Fruit fly (Drosophila melanogaster): ENCODE results near the gene CG4789.

Gene CG4789

DNA sequence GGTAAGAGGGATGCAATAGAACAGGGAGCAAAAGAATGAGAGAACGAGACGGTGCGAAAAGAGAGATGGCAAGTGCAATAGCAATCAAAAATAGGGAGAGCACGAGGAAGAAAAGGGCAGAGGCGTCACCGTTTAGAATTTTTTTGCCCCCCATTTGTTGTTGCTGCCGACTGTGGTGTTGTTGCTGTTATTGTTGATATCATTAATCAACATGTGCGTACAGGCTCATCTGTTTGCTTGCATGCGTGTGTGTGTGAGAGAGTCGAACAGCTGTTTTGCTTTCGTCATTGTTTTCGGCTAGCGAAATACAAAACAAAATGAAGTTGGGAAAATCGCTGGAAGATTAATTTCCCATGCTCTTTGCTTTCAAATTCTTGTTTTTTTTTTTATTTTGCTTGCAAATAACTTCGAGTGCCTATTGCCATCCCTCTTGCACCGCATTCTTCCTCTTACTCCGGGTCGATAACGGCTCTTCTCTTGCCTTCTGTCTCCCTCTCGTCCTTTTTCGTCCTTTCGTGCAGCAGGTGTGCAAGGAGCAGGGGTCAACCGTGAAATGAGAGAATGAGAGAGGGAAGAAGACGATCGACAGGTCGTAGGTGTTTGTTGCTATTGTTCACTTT lies 7.5 kb upstream of the CG4789 start (continued):
- peak; percentile 8 for TF ChIP-seq gcm (GFP tag; optimal IDR thresholded peaks at IDR 0.05)
- TF ChIP-seq hkb (optimal IDR thresholded peaks at IDR 0.05) = no peak
- 0 out of 2 replicates have a peak, but pooled peaks have one; percentile 8 for TF ChIP-seq hkb (GFP tag; IDR thresholded peaks at IDR 0.05)
- no peak for TF ChIP-seq CG31365 (tag; optimal IDR thresholded peaks at IDR 0.05)
- no peak for TF ChIP-seq lmd (GFP tag; IDR thresholded peaks at IDR 0.05)
- TF ChIP-seq bcd (GFP tag; optimal IDR thresholded peaks at IDR 0.05) = no peak
- TF ChIP-seq CG4360 (GFP tag; IDR thresholded peaks at IDR 0.05) = peak; percentile 91
- no peak for TF ChIP-seq HLH4C (GFP tag; IDR thresholded peaks at IDR 0.05; ENCODE audit: partially characterized antibody)
- no peak for TF ChIP-seq HmgZ (tag; optimal IDR thresholded peaks at IDR 0.05)
- no peak for TF ChIP-seq dysf (GFP tag; IDR thresholded peaks at IDR 0.05)
- TF ChIP-seq jumu (GFP tag; optimal IDR thresholded peaks at IDR 0.05) = no peak
- no peak for TF ChIP-seq Oaz (GFP tag; IDR thresholded peaks at IDR 0.05)
- TF ChIP-seq CG17829 (tag; optimal IDR thresholded peaks at IDR 0.05) = no peak
- no peak for TF ChIP-seq CG3065 (GFP tag; optimal IDR thresholded peaks at IDR 0.05)
- TF ChIP-seq CG3163 (GFP tag; optimal IDR thresholded peaks at IDR 0.05) = no peak
- no peak for TF ChIP-seq CG31224 (GFP tag; IDR thresholded peaks at IDR 0.05)
- TF ChIP-seq crol (GFP tag; IDR thresholded peaks at IDR 0.05) = peak; percentile 85
- TF ChIP-seq twi (tag; optimal IDR thresholded peaks at IDR 0.05) = peak; percentile 26
- TF ChIP-seq Trl (optimal IDR thresholded peaks at IDR 0.05) = peak in 1 of 2 experiments; percentile 17
- TF ChIP-seq Trl (GFP tag; optimal IDR thresholded peaks at IDR 0.05) = no peak
- no peak for TF ChIP-seq CG10462 (GFP tag; optimal IDR thresholded peaks at IDR 0.05)
- TF ChIP-seq CG12769 (tag; optimal IDR thresholded peaks at IDR 0.05) = no peak
- no peak for TF ChIP-seq wdn (GFP tag; IDR thresholded peaks at IDR 0.05)
- no peak for TF ChIP-seq PHDP (tag; optimal IDR thresholded peaks at IDR 0.05)
- TF ChIP-seq chn (GFP tag; optimal IDR thresholded peaks at IDR 0.05) = no peak
- TF ChIP-seq Blimp-1 (GFP tag; optimal IDR thresholded peaks at IDR 0.05) = no peak
- TF ChIP-seq CG17361 (GFP tag; IDR thresholded peaks at IDR 0.05) = no peak
- TF ChIP-seq Dbx (GFP tag; IDR thresholded peaks at IDR 0.05) = no peak
- no peak for TF ChIP-seq Antp (GFP tag; optimal IDR thresholded peaks at IDR 0.05)
- TF ChIP-seq CG2889 (GFP tag; IDR thresholded peaks at IDR 0.05) = no peak
- TF ChIP-seq CG10321 (GFP tag; IDR thresholded peaks at IDR 0.05) = peak; percentile 74
- TF ChIP-seq seq (GFP tag; IDR thresholded peaks at IDR 0.05) = no peak
- TF ChIP-seq Usf (GFP tag; optimal IDR thresholded peaks at IDR 0.05) = no peak
- TF ChIP-seq kah (GFP tag; optimal IDR thresholded peaks at IDR 0.05) = peak; percentile 73
- TF ChIP-seq Eip74EF (GFP tag; optimal IDR thresholded peaks at IDR 0.05) = peak in 1 of 2 experiments; percentile 18
- no peak for TF ChIP-seq Gsc (GFP tag; IDR thresholded peaks at IDR 0.05)
- peak; percentile 66 for TF ChIP-seq cg (GFP tag; optimal IDR thresholded peaks at IDR 0.05)
- no peak for TF ChIP-seq CG8089 (GFP tag; optimal IDR thresholded peaks at IDR 0.05)
- no peak for TF ChIP-seq ara (GFP tag; IDR thresholded peaks at IDR 0.05)
- no peak for TF ChIP-seq odd (GFP tag; optimal IDR thresholded peaks at IDR 0.05)
- no peak for TF ChIP-seq hth (optimal IDR thresholded peaks at IDR 0.05)
- TF ChIP-seq Sox102F (GFP tag; optimal IDR thresholded peaks at IDR 0.05) = no peak
- TF ChIP-seq CG11504 (tag; optimal IDR thresholded peaks at IDR 0.05) = no peak
- TF ChIP-seq ase (GFP tag; IDR thresholded peaks at IDR 0.05) = no peak
- no peak for TF ChIP-seq chif (GFP tag; optimal IDR thresholded peaks at IDR 0.05)
- no peak for TF ChIP-seq grau (tag; optimal IDR thresholded peaks at IDR 0.05)
- TF ChIP-seq ewg (GFP tag; optimal IDR thresholded peaks at IDR 0.05) = no peak
- no peak for TF ChIP-seq az2 (GFP tag; optimal IDR thresholded peaks at IDR 0.05)
- no peak for TF ChIP-seq nmo (GFP tag; optimal IDR thresholded peaks at IDR 0.05)
- TF ChIP-seq stc (GFP tag; IDR thresholded peaks at IDR 0.05) = no peak
- TF ChIP-seq CG17186 (GFP tag; optimal IDR thresholded peaks at IDR 0.05) = no peak
- TF ChIP-seq phol (tag; optimal IDR thresholded peaks at IDR 0.05) = no peak

Data from whole organism, embryonic.